Worm (Caenorhabditis elegans) whole organism, L4 larva: ENCODE data around the gene ldh-1.

Source experiments
- F49E8.2 ChIP-seq: sonication (generic microtip); optimal IDR thresholded peaks from 2 replicates; lab custom pipeline; 2016; ENCODE audit warnings: missing compliant biosample characterization, mild to moderate bottlenecking, missing genetic modification characterization, borderline replicate concordance
- R02D3.7 ChIP-seq: fragments of 150-350 bp; sonication (generic microtip); optimal IDR thresholded peaks from 3 replicates; lab custom pipeline; 2014; ENCODE audit warnings: missing biosample characterization, missing genetic modification characterization
- nhr-11 ChIP-seq: fragments of 150-350 bp; optimal IDR thresholded peaks from 2 replicates; lab custom pipeline; 2014; ENCODE audit warnings: missing biosample characterization, missing genetic modification characterization
- skn-1 ChIP-seq: fragments of 150-350 bp; optimal IDR thresholded peaks from 2 replicates; lab custom pipeline; 2014; ENCODE audit warnings: missing biosample characterization, missing genetic modification characterization
- unc-62 ChIP-seq, 3 experiments: fragments of 150-350 bp in 1 of 3; sonication (generic microtip); optimal IDR thresholded peaks in 2 of 3; peaks in 1 of 3; 1 replicate in 1 of 3; 2 replicates in 2 of 3; lab custom pipeline; 2014 to 2017; ENCODE audit warnings: missing biosample characterization in 3 of 3, missing genetic modification characterization in 3 of 3, missing genetic modification reagents in 3 of 3, missing genotype in 1 of 3

ce11 chrII:11689941-11690340 lies 34.1 kb upstream of the ldh-1 start:
- TF ChIP-seq skn-1 (tag; lab: Kevin White, UChicago) = no peak
- TF ChIP-seq R02D3.7 (tag; lab: Kevin White, UChicago) = no peak
- no peak for TF ChIP-seq unc-62 (GFP tag; optimal IDR thresholded peaks at IDR 0.05 in 1 of 2; lab: Kevin White, UChicago)
- TF ChIP-seq unc-62 (tag; optimal IDR thresholded peaks at IDR 0.05; lab: Kevin White, UChicago) = no peak
- no peak for TF ChIP-seq F49E8.2 (tag; lab: Kevin White, UChicago)
- no peak for TF ChIP-seq nhr-11 (tag; lab: Kevin White, UChicago)
